Fruit fly (Drosophila melanogaster) Kc167 (cell line): ENCODE results near the gene Polr2G.

Source experiments
- Sin3A ChIP-seq: fragments of >200 bp; optimal IDR thresholded peaks from 2 replicates; lab custom pipeline; 2018; ENCODE audit warnings: missing external identifiers
- h ChIP-seq: fragments of >200 bp; optimal IDR thresholded peaks from 3 replicates; lab custom pipeline; 2018; ENCODE audit warnings: missing external identifiers
- insv ChIP-seq: fragments of >200 bp; optimal IDR thresholded peaks from 3 replicates; lab custom pipeline; 2018; ENCODE audit warnings: missing external identifiers
- psq ChIP-seq: fragments of >200 bp; optimal IDR thresholded peaks from 2 replicates; lab custom pipeline; 2017; ENCODE audit warnings: missing external identifiers
- ttk ChIP-seq: sonication (Bioruptor generic); optimal IDR thresholded peaks from 2 replicates; lab custom pipeline; 2017; ENCODE audit warnings: missing external identifiers

DNA sequence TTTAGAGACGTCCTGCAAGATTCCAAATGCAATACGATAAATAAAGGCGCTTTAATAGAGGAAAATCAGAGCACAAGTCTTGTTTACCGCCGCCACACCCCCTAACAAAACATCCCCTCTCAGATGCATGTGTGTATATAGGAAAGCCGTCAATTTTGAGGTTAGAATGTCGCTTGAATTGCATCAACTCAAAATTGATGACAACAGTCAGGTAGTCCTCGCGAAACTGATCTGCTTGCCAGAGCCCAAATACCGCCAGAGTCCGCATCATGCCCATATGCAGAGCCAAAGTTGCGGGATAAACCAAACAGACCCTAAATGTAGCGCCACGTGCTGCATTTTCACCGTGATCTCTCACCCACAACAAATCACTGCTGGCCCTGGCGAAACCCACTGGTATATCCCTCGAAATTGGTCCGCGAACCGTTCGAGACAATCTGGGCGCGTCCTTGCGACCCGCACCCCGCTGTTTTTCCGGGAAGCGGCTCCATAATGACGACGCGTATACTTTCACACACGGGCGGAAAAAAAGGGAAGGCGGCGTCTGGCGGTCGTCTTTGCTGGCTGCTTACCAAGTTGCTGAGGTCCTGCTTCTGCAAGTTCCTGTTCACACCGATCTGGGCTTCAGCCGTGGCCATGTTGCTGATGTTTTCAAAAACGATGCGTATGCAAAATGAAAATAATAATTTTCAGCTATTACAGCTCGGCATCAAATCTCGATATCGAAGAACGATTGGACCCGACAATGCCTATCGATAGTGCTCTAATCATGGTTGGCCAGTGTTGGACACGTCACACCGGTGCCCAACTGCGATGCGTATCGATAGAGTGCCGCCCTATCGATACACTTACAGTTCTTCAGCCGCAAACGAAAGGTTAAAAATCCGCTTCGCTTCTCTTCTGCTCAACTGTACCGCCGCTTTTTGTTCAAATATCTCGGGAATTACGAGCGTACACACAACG, 40.0 kb upstream of the Polr2G start, which contains the start of the genes eIF2gamma and Set:
- TF ChIP-seq psq (lab: Kevin White, UChicago) (no peak), Sin3A (no peak), ttk (lab: Kevin White, UChicago) (no peak), h (no peak), insv (lab: Kevin White, UChicago) (no peak)
